Worm (Caenorhabditis elegans): ENCODE measurements around the gene F40B5.2.

Gene F40B5.2

ce11 chrX:8392539-8392996 is 24.9 kb downstream of the F40B5.2 start, which contains the start of gene wrk-1:
wrk-1 (minus strand) TSS chrX:8392589.
- peak; percentile 20 for TF ChIP-seq crh-2 (tag; optimal IDR thresholded peaks at IDR 0.05)
- no peak for TF ChIP-seq mdl-1 (tag; optimal IDR thresholded peaks at IDR 0.05)
- TF ChIP-seq fos-1 (tag; optimal IDR thresholded peaks at IDR 0.05) = peak; percentile 87
- TF ChIP-seq sem-4 (tag; optimal IDR thresholded peaks at IDR 0.05) = no peak

- TF ChIP-seq sma-9 (GFP tag; optimal IDR thresholded peaks at IDR 0.05) (no peak), sma-9 (tag; optimal IDR thresholded peaks at IDR 0.05) (no peak), unc-39 (tag; optimal IDR thresholded peaks at IDR 0.05) (no peak), lsy-2 (tag; optimal IDR thresholded peaks at IDR 0.05) (no peak), nhr-12 (tag; optimal IDR thresholded peaks at IDR 0.05) (no peak), sem-4 (tag; optimal IDR thresholded peaks at IDR 0.05) (no peak), snpc-4 (tag; optimal IDR thresholded peaks at IDR 0.05) (no peak), elt-1 (tag; optimal IDR thresholded peaks at IDR 0.05) (no peak), lin-13 (GFP tag; optimal IDR thresholded peaks at IDR 0.05) (no peak), unc-55 (GFP tag; optimal IDR thresholded peaks at IDR 0.05) (no peak), ama-1 (optimal IDR thresholded peaks at IDR 0.05) (no peak), aly-2 (tag; optimal IDR thresholded peaks at IDR 0.05) (no peak)
Measured at ce11 chrX:8394279-8394678, 26.6 kb downstream of the F40B5.2 start.

ce11 chrX:8404308-8405085 is 36.8 kb downstream of the F40B5.2 start:
- TF ChIP-seq nhr-12 (tag; optimal IDR thresholded peaks at IDR 0.05) (peak; percentile 32), blmp-1 (tag; optimal IDR thresholded peaks at IDR 0.05; ENCODE audit: insufficient read depth) (peak; percentile 67), nhr-237 (tag; optimal IDR thresholded peaks at IDR 0.05) (no peak), ztf-1 (GFP tag; conservative IDR thresholded peaks at IDR 0.05) (no peak), dmd-4 (tag; optimal IDR thresholded peaks at IDR 0.05) (no peak), sma-9 (GFP tag; optimal IDR thresholded peaks at IDR 0.05) (peak; percentile 93), sma-9 (tag; optimal IDR thresholded peaks at IDR 0.05) (no peak), nhr-6 (tag; optimal IDR thresholded peaks at IDR 0.05) (peak; percentile 93), ceh-82 (tag; optimal IDR thresholded peaks at IDR 0.05) (peak; percentile 10), R02D3.7 (tag; optimal IDR thresholded peaks at IDR 0.05) (no peak), gmeb-1 (tag; optimal IDR thresholded peaks at IDR 0.05) (peak; percentile 81), Y55F3AM.14 (GFP tag; optimal IDR thresholded peaks at IDR 0.05) (peak; percentile 92), ztf-4 (tag; optimal IDR thresholded peaks at IDR 0.05) (peak; percentile 61), sem-4 (tag; optimal IDR thresholded peaks at IDR 0.05) (peak; percentile 72), nhr-23 (tag; optimal IDR thresholded peaks at IDR 0.05) (no peak), C34F6.9 (tag; optimal IDR thresholded peaks at IDR 0.05) (peak; percentile 87), lin-39 (tag; optimal IDR thresholded peaks at IDR 0.05) (no peak), alr-1 (tag; optimal IDR thresholded peaks at IDR 0.05) (no peak), crh-2 (tag; optimal IDR thresholded peaks at IDR 0.05) (peak; percentile 92), snpc-4 (tag; optimal IDR thresholded peaks at IDR 0.05) (peak; percentile 16), lin-13 (GFP tag; optimal IDR thresholded peaks at IDR 0.05) (peak; percentile 88), mab-5 (tag; optimal IDR thresholded peaks at IDR 0.05) (peak; percentile 71), unc-62 (GFP tag; optimal IDR thresholded peaks at IDR 0.05) (peak; percentile 16), unc-39 (tag; optimal IDR thresholded peaks at IDR 0.05) (no peak), ztf-11 (tag; optimal IDR thresholded peaks at IDR 0.05) (peak; percentile 56), ama-1 (optimal IDR thresholded peaks at IDR 0.05) (no peak), ZK546.5 (tag; optimal IDR thresholded peaks at IDR 0.05) (no peak), nhr-25 (tag; optimal IDR thresholded peaks at IDR 0.05) (peak; percentile 85), nhr-21 (tag; optimal IDR thresholded peaks at IDR 0.05) (peak; percentile 89), unc-55 (GFP tag; optimal IDR thresholded peaks at IDR 0.05) (peak; percentile 83), peb-1 (tag; optimal IDR thresholded peaks at IDR 0.05) (no peak), sma-3 (GFP tag; optimal IDR thresholded peaks at IDR 0.05) (peak; percentile 88), nhr-11 (tag; optimal IDR thresholded peaks at IDR 0.05) (no peak), egl-27 (tag; optimal IDR thresholded peaks at IDR 0.05) (peak; percentile 83), mbf-1 (tag; optimal IDR thresholded peaks at IDR 0.05) (no peak), nhr-129 (tag; optimal IDR thresholded peaks at IDR 0.05) (peak; percentile 95), mdl-1 (tag; optimal IDR thresholded peaks at IDR 0.05) (peak; percentile 64 to 83), F13H6.1 (tag; optimal IDR thresholded peaks at IDR 0.05) (peak; percentile 96), elt-3 (tag; optimal IDR thresholded peaks at IDR 0.05) (no peak), elt-1 (tag; optimal IDR thresholded peaks at IDR 0.05) (no peak), aly-2 (tag; optimal IDR thresholded peaks at IDR 0.05) (no peak), fos-1 (tag; optimal IDR thresholded peaks at IDR 0.05) (peak; percentile 76), nhr-10 (tag; optimal IDR thresholded peaks at IDR 0.05) (peak; percentile 26), skn-1 (tag; optimal IDR thresholded peaks at IDR 0.05) (no peak), lin-11 (tag; optimal IDR thresholded peaks at IDR 0.05) (peak; percentile 92), lsy-2 (tag; optimal IDR thresholded peaks at IDR 0.05) (peak; percentile 74 to 78), zag-1 (tag; optimal IDR thresholded peaks at IDR 0.05) (peak; percentile 37)

Measured in whole organism, L2 larva.